Worm (Caenorhabditis elegans) whole organism, L3 larva: ENCODE results near the gene ccpp-6.

Experiments
- ZK546.5 ChIP-seq: sonication (generic microtip); optimal IDR thresholded peaks from 2 replicates; lab custom pipeline; 2017; ENCODE audit warnings: missing biosample characterization, missing genetic modification characterization
- ama-1 ChIP-seq: fragments of 150-350 bp; optimal IDR thresholded peaks from 2 replicates; lab custom pipeline; 2018
- ceh-16 ChIP-seq: sonication (generic microtip); optimal IDR thresholded peaks from 2 replicates; lab custom pipeline; 2017; ENCODE audit warnings: missing biosample characterization, missing genetic modification characterization
- ceh-28 ChIP-seq: fragments of 150-350 bp; optimal IDR thresholded peaks from 2 replicates; lab custom pipeline; 2014; ENCODE audit warnings: missing biosample characterization, missing genetic modification reagents, missing genetic modification characterization
- ceh-9 ChIP-seq: sonication (generic microtip); optimal IDR thresholded peaks from 2 replicates; lab custom pipeline; 2018; ENCODE audit warnings: missing biosample characterization, missing genetic modification characterization
- daf-12 ChIP-seq: fragments of 150-350 bp; optimal IDR thresholded peaks from 2 replicates; lab custom pipeline; 2014; ENCODE audit warnings: missing biosample characterization, missing genetic modification reagents, missing genetic modification characterization
- egl-27 ChIP-seq: sonication (generic microtip); optimal IDR thresholded peaks from 4 replicates; lab custom pipeline; 2017; ENCODE audit warnings: missing biosample characterization, missing genetic modification reagents, missing genetic modification characterization
- egl-5 ChIP-seq: fragments of 150-350 bp; optimal IDR thresholded peaks from 2 replicates; lab custom pipeline; 2017; ENCODE audit warnings: missing biosample characterization, missing genetic modification reagents, missing genetic modification characterization, inconsistent platforms
- elt-1 ChIP-seq: fragments of 150-350 bp; optimal IDR thresholded peaks from 2 replicates; lab custom pipeline; 2014; ENCODE audit warnings: missing biosample characterization, missing genetic modification characterization
- elt-2 ChIP-seq: sonication (generic microtip); optimal IDR thresholded peaks from 2 replicates; lab custom pipeline; 2016; ENCODE audit warnings: missing genetic modification reagents, mild to moderate bottlenecking, missing genetic modification characterization, missing compliant biosample characterization
- fkh-10 ChIP-seq: sonication (generic microtip); optimal IDR thresholded peaks from 2 replicates; lab custom pipeline; 2017; ENCODE audit warnings: missing biosample characterization, missing genetic modification reagents, missing genetic modification characterization
- fkh-2 ChIP-seq: fragments of 150-350 bp; optimal IDR thresholded peaks from 2 replicates; lab custom pipeline; 2014; ENCODE audit warnings: missing biosample characterization, missing genetic modification reagents, missing genetic modification characterization
- fos-1 ChIP-seq: fragments of 150-350 bp; optimal IDR thresholded peaks from 2 replicates; lab custom pipeline; 2014; ENCODE audit warnings: missing biosample characterization, missing genetic modification characterization
- hmg-11 ChIP-seq: sonication (generic microtip); optimal IDR thresholded peaks from 2 replicates; lab custom pipeline; 2016; ENCODE audit warnings: missing genetic modification characterization, missing compliant biosample characterization
- jun-1 ChIP-seq: fragments of 150-350 bp; optimal IDR thresholded peaks from 2 replicates; lab custom pipeline; 2014; ENCODE audit warnings: missing biosample characterization, missing genetic modification reagents, missing genetic modification characterization
- lin-15B ChIP-seq: fragments of 150-350 bp; optimal IDR thresholded peaks from 2 replicates; lab custom pipeline; 2014; ENCODE audit warnings: missing biosample characterization, missing genetic modification characterization
- lin-39 ChIP-seq: fragments of 150-350 bp; optimal IDR thresholded peaks from 2 replicates; lab custom pipeline; 2018; ENCODE audit warnings: missing biosample characterization, missing genetic modification reagents, missing genetic modification characterization
- mdl-1 ChIP-seq: fragments of 150-350 bp; optimal IDR thresholded peaks from 2 replicates; lab custom pipeline; 2014; ENCODE audit warnings: missing biosample characterization, missing genetic modification characterization
- mml-1 ChIP-seq: fragments of 150-350 bp; sonication (generic microtip); optimal IDR thresholded peaks from 3 replicates; lab custom pipeline; 2014; ENCODE audit warnings: missing biosample characterization, missing genetic modification characterization
- nfya-1 ChIP-seq: sonication (generic microtip); optimal IDR thresholded peaks from 2 replicates; lab custom pipeline; 2017; ENCODE audit warnings: missing genetic modification characterization, mild to moderate bottlenecking, missing compliant biosample characterization, antibody characterized with exemption, moderate library complexity; ENCODE audit not compliant: insufficient read depth
- nhr-11 ChIP-seq: fragments of 150-350 bp; optimal IDR thresholded peaks from 2 replicates; lab custom pipeline; 2014; ENCODE audit warnings: missing biosample characterization, missing genetic modification characterization
- nhr-12 ChIP-seq: fragments of 150-350 bp; optimal IDR thresholded peaks from 2 replicates; lab custom pipeline; 2014; ENCODE audit warnings: missing biosample characterization, missing genetic modification characterization
- nhr-23 ChIP-seq: fragments of 150-350 bp; optimal IDR thresholded peaks from 2 replicates; lab custom pipeline; 2014; ENCODE audit warnings: missing biosample characterization, missing genetic modification reagents, missing genetic modification characterization
- nhr-25 ChIP-seq: sonication (generic microtip); optimal IDR thresholded peaks from 2 replicates; lab custom pipeline; 2017; ENCODE audit warnings: missing biosample characterization, missing genetic modification characterization
- nhr-43 ChIP-seq: sonication (generic microtip); optimal IDR thresholded peaks from 2 replicates; lab custom pipeline; 2016; ENCODE audit warnings: mild to moderate bottlenecking, missing genetic modification characterization, missing compliant biosample characterization; ENCODE audit not compliant: poor library complexity, severe bottlenecking
- nhr-76 ChIP-seq: fragments of 150-350 bp; sonication (generic microtip); optimal IDR thresholded peaks from 5 replicates; lab custom pipeline; 2014; ENCODE audit warnings: missing biosample characterization, missing genetic modification characterization
- pqm-1 ChIP-seq: fragments of 150-350 bp; optimal IDR thresholded peaks from 2 replicates; lab custom pipeline; 2017; ENCODE audit warnings: missing biosample characterization, missing genetic modification characterization, inconsistent platforms
- sea-2 ChIP-seq: fragments of 150-350 bp; sonication (generic microtip); optimal IDR thresholded peaks from 4 replicates; lab custom pipeline; 2014; ENCODE audit warnings: missing biosample characterization, missing genetic modification reagents, missing genetic modification characterization
- snpc-4 ChIP-seq: fragments of 150-350 bp; optimal IDR thresholded peaks from 2 replicates; lab custom pipeline; 2014; ENCODE audit warnings: missing biosample characterization, missing genetic modification characterization
- tbx-2 ChIP-seq: sonication (generic microtip); optimal IDR thresholded peaks from 2 replicates; lab custom pipeline; 2016; ENCODE audit warnings: mild to moderate bottlenecking, missing genetic modification characterization, missing compliant biosample characterization
- unc-39 ChIP-seq: sonication (generic microtip); optimal IDR thresholded peaks from 4 replicates; lab custom pipeline; 2017; ENCODE audit warnings: missing biosample characterization, missing genetic modification characterization
- zag-1 ChIP-seq: fragments of 150-350 bp; optimal IDR thresholded peaks from 2 replicates; lab custom pipeline; 2014; ENCODE audit warnings: missing biosample characterization, missing genetic modification characterization
- ztf-11 ChIP-seq: fragments of 150-350 bp; optimal IDR thresholded peaks from 2 replicates; lab custom pipeline; 2014; ENCODE audit warnings: missing biosample characterization, missing genetic modification characterization

The ccpp-6 gene

ce11 chrII:5336035-5336376, 51.1 kb downstream of the ccpp-6 start:
- no peak for TF ChIP-seq ceh-28 (tag; lab: Kevin White, UChicago)
- TF ChIP-seq fkh-10 (GFP tag; lab: Kevin White, UChicago), result peak; percentile 68
- peak; percentile 6 for TF ChIP-seq lin-15B
- TF ChIP-seq mml-1, result no peak
- TF ChIP-seq lin-39 (tag; lab: Kevin White, UChicago), result peak; percentile 68
- peak; percentile 85 for TF ChIP-seq nfya-1 (tag; lab: Kevin White, UChicago)
- no peak for TF ChIP-seq ceh-9 (tag; lab: Kevin White, UChicago)
- peak; percentile 54 for TF ChIP-seq egl-5 (tag; lab: Kevin White, UChicago)
- peak; percentile 66 for TF ChIP-seq ama-1 (lab: Kevin White, UChicago)
- TF ChIP-seq zag-1 (tag; lab: Kevin White, UChicago), result peak; percentile 50
- TF ChIP-seq sea-2, result peak; percentile 6
- peak; percentile 46 for TF ChIP-seq tbx-2 (tag; lab: Kevin White, UChicago)

ce11 chrII:5335370-5336034, 51.6 kb downstream of the ccpp-6 start:
- TF ChIP-seq ceh-9 (tag; lab: Kevin White, UChicago) (no peak), nhr-76 (tag; lab: Kevin White, UChicago) (no peak), nhr-43 (tag; lab: Kevin White, UChicago) (no peak), jun-1 (peak; percentile 11), nhr-11 (peak; percentile 28), lin-39 (tag; lab: Kevin White, UChicago) (peak; percentile 51), snpc-4 (no peak), hmg-11 (peak; percentile 48), elt-2 (peak; percentile 11)

ce11 chrII:5334628-5335027, 52.5 kb downstream of the ccpp-6 start:
- TF ChIP-seq nhr-11, result no peak
- no peak for TF ChIP-seq nhr-23
- no peak for TF ChIP-seq ama-1 (lab: Kevin White, UChicago)
- no peak for TF ChIP-seq elt-1
- no peak for TF ChIP-seq fos-1 (tag; lab: Kevin White, UChicago)
- TF ChIP-seq pqm-1 (tag; lab: Kevin White, UChicago), result no peak
- TF ChIP-seq ztf-11, result no peak
- TF ChIP-seq fkh-10 (GFP tag; lab: Kevin White, UChicago), result no peak
- no peak for TF ChIP-seq ceh-16 (tag; lab: Kevin White, UChicago)
- no peak for TF ChIP-seq nhr-12 (tag; lab: Kevin White, UChicago)
- TF ChIP-seq daf-12, result no peak
- TF ChIP-seq nhr-25 (tag; lab: Kevin White, UChicago), result no peak
- no peak for TF ChIP-seq egl-27 (tag; lab: Kevin White, UChicago)
- no peak for TF ChIP-seq jun-1
- no peak for TF ChIP-seq mdl-1 (tag; lab: Kevin White, UChicago)
- no peak for TF ChIP-seq fkh-2 (tag; lab: Kevin White, UChicago)
- no peak for TF ChIP-seq elt-2
- TF ChIP-seq ZK546.5 (tag; lab: Kevin White, UChicago), result no peak
- no peak for TF ChIP-seq ceh-9 (tag; lab: Kevin White, UChicago)
- no peak for TF ChIP-seq unc-39 (tag; lab: Kevin White, UChicago)
